Fruit fly (Drosophila melanogaster) whole organism, embryonic: ENCODE results near the gene Dup99B.
A peak's percentile ranks its signal among the peaks of the same experiment; 100 is the strongest.

ENCODE experiments used
- Asciz ChIP-seq: fragments of 200-800 bp; sonication (Bioruptor generic); optimal IDR thresholded peaks from 2 replicates; lab custom pipeline; 2017; ENCODE audit warnings: missing biosample characterization, mild to moderate bottlenecking, missing genetic modification characterization, missing genetic modification reagents
- Atf-2 ChIP-seq: fragments of 200-800 bp; sonication (Bioruptor generic); optimal IDR thresholded peaks from 2 replicates; lab custom pipeline; 2016; ENCODE audit warnings: missing biosample characterization, missing genetic modification characterization
- B-H1 ChIP-seq: fragments of 200-800 bp; sonication (Bioruptor generic); IDR thresholded peaks from 3 replicates; pipeline ENCODE4 v1.3.6; 2022; ENCODE audit warnings: missing biosample characterization, missing genetic modification characterization
- BEAF-32 ChIP-seq: fragments of 200-800 bp; sonication (Bioruptor generic); optimal IDR thresholded peaks from 3 replicates; lab custom pipeline; 2017; ENCODE audit warnings: missing biosample characterization, missing genetic modification characterization, mild to moderate bottlenecking, moderate library complexity, missing genetic modification reagents
- CG11560 ChIP-seq: fragments of 200-800 bp; sonication (Bioruptor generic); IDR thresholded peaks from 3 replicates; pipeline ENCODE4 v1.3.6; 2022; ENCODE audit warnings: missing biosample characterization, missing genetic modification characterization
- CG12299 ChIP-seq: fragments of 200-800 bp; sonication (Bioruptor generic); optimal IDR thresholded peaks from 2 replicates; lab custom pipeline; 2018; ENCODE audit warnings: missing biosample characterization, mild to moderate bottlenecking, missing genetic modification characterization
- CG14667 ChIP-seq: fragments of 200-800 bp; sonication (Bioruptor generic); IDR thresholded peaks from 2 replicates; pipeline ENCODE4 v1.3.6; 2022; ENCODE audit warnings: missing biosample characterization, missing genetic modification characterization
- CG15269 ChIP-seq: fragments of 200-800 bp; sonication (Bioruptor generic); optimal IDR thresholded peaks from 2 replicates; lab custom pipeline; 2018; ENCODE audit warnings: missing biosample characterization, mild to moderate bottlenecking, missing genetic modification characterization, moderate library complexity
- CG17568 ChIP-seq: fragments of 200-800 bp; sonication (Bioruptor generic); optimal IDR thresholded peaks from 2 replicates; lab custom pipeline; 2018; ENCODE audit warnings: missing biosample characterization, mild to moderate bottlenecking, missing genetic modification characterization, moderate library complexity
- CG2120 ChIP-seq: fragments of 200-800 bp; sonication (Bioruptor generic); optimal IDR thresholded peaks from 3 replicates; lab custom pipeline; 2016; ENCODE audit warnings: missing biosample characterization, missing genetic modification characterization
- CG2678 ChIP-seq: fragments of 200-800 bp; sonication (Bioruptor generic); optimal IDR thresholded peaks from 3 replicates; lab custom pipeline; 2019; ENCODE audit warnings: missing biosample characterization, mild to moderate bottlenecking, missing genetic modification characterization, moderate library complexity
- CG2889 ChIP-seq: fragments of 200-800 bp; sonication (Bioruptor generic); IDR thresholded peaks from 3 replicates; pipeline ENCODE4 v1.3.6; 2022; ENCODE audit warnings: missing biosample characterization, missing genetic modification characterization
- CG32532 ChIP-seq: fragments of 200-800 bp; sonication (Bioruptor generic); IDR thresholded peaks from 2 replicates; pipeline ENCODE4 v1.3.6; 2022; ENCODE audit warnings: missing biosample characterization, missing genetic modification characterization
- CG6175 ChIP-seq: fragments of 200-800 bp; sonication (Bioruptor generic); IDR thresholded peaks from 3 replicates; pipeline ENCODE4 v1.3.6; 2022; ENCODE audit warnings: missing biosample characterization, missing genetic modification characterization
- CG7271 ChIP-seq: fragments of 200-800 bp; sonication (Bioruptor generic); optimal IDR thresholded peaks from 2 replicates; lab custom pipeline; 2018; ENCODE audit warnings: missing biosample characterization, mild to moderate bottlenecking, missing genetic modification characterization, moderate library complexity
- CG8478 ChIP-seq: fragments of >200 bp; optimal IDR thresholded peaks from 2 replicates; lab custom pipeline; 2018
- CG9727 ChIP-seq: fragments of 200-800 bp; sonication (Bioruptor generic); optimal IDR thresholded peaks from 3 replicates; lab custom pipeline; 2017; ENCODE audit warnings: missing biosample characterization, mild to moderate bottlenecking, missing genetic modification characterization
- Drgx ChIP-seq: fragments of 200-800 bp; sonication (Bioruptor generic); IDR thresholded peaks from 2 replicates; pipeline ENCODE4 v1.3.6; 2022; ENCODE audit warnings: missing biosample characterization, missing genetic modification characterization
- E2f2 ChIP-seq: fragments of 200-800 bp; sonication (Bioruptor generic); IDR thresholded peaks from 2 replicates; pipeline ENCODE4 v1.3.6; 2022; ENCODE audit warnings: missing biosample characterization, missing genetic modification characterization
- Fer1 ChIP-seq: fragments of 200-800 bp; sonication (Bioruptor generic); optimal IDR thresholded peaks from 2 replicates; lab custom pipeline; 2017; ENCODE audit warnings: missing biosample characterization, mild to moderate bottlenecking, missing genetic modification characterization
- HLH3B ChIP-seq: fragments of 200-800 bp; sonication (Bioruptor generic); IDR thresholded peaks from 2 replicates; pipeline ENCODE4 v1.3.6; 2022; ENCODE audit warnings: missing biosample characterization, missing genetic modification characterization
- Hey ChIP-seq: fragments of 200-800 bp; sonication (Bioruptor generic); optimal IDR thresholded peaks from 3 replicates; lab custom pipeline; 2018; ENCODE audit warnings: missing biosample characterization, mild to moderate bottlenecking, missing genetic modification characterization
- Nf-YA ChIP-seq: fragments of 200-800 bp; sonication (Bioruptor generic); IDR thresholded peaks from 2 replicates; pipeline ENCODE4 v1.3.6; 2022; ENCODE audit warnings: missing biosample characterization, missing genetic modification characterization
- Optix ChIP-seq: fragments of 200-800 bp; sonication (Bioruptor generic); IDR thresholded peaks from 3 replicates; pipeline ENCODE4 v1.3.6; 2022; ENCODE audit warnings: missing biosample characterization, missing genetic modification characterization
- Rx ChIP-seq: fragments of 200-800 bp; sonication (Bioruptor generic); IDR thresholded peaks from 2 replicates; pipeline ENCODE4 v1.3.6; 2022; ENCODE audit warnings: missing biosample characterization, missing genetic modification characterization
- Tbp ChIP-seq: fragments of >200 bp; optimal IDR thresholded peaks from 2 replicates; lab custom pipeline; 2018; ENCODE audit warnings: missing biosample characterization, missing genetic modification characterization
- Xrp1 ChIP-seq: fragments of 200-800 bp; sonication (Bioruptor generic); IDR thresholded peaks from 2 replicates; pipeline ENCODE4 v1.3.6; 2022; ENCODE audit warnings: missing biosample characterization, missing genetic modification characterization
- ab ChIP-seq: fragments of 200-800 bp; sonication (Bioruptor generic); optimal IDR thresholded peaks from 2 replicates; lab custom pipeline; 2016; ENCODE audit warnings: missing biosample characterization, missing genetic modification characterization
- ato ChIP-seq: fragments of 200-800 bp; sonication (Bioruptor generic); IDR thresholded peaks from 2 replicates; pipeline ENCODE4 v1.3.6; 2022; ENCODE audit warnings: missing biosample characterization, missing genetic modification characterization; ENCODE audit not compliant: partially characterized antibody
- crol ChIP-seq: fragments of 200-800 bp; sonication (Bioruptor generic); IDR thresholded peaks from 2 replicates; pipeline ENCODE4 v1.3.6; 2022; ENCODE audit warnings: missing biosample characterization, missing genetic modification characterization
- danr ChIP-seq: fragments of 200-800 bp; sonication (Bioruptor generic); IDR thresholded peaks from 2 replicates; pipeline ENCODE4 v1.3.6; 2022; ENCODE audit warnings: missing biosample characterization, missing genetic modification characterization
- emc ChIP-seq: fragments of 200-800 bp; sonication (Bioruptor generic); optimal IDR thresholded peaks from 2 replicates; lab custom pipeline; 2016; ENCODE audit warnings: missing biosample characterization, missing genetic modification characterization
- fd3F ChIP-seq: fragments of 200-800 bp; sonication (Bioruptor generic); optimal IDR thresholded peaks from 2 replicates; lab custom pipeline; 2018; ENCODE audit warnings: missing biosample characterization, mild to moderate bottlenecking, missing genetic modification characterization, moderate library complexity
- gcm2 ChIP-seq: fragments of 200-800 bp; sonication (Bioruptor generic); optimal IDR thresholded peaks from 2 replicates; lab custom pipeline; 2016; ENCODE audit warnings: missing biosample characterization, missing genetic modification characterization
- gem ChIP-seq: fragments of 200-800 bp; sonication (Bioruptor generic); optimal IDR thresholded peaks from 2 replicates; lab custom pipeline; 2019; ENCODE audit warnings: missing biosample characterization, mild to moderate bottlenecking, missing genetic modification characterization, moderate library complexity
- gfzf ChIP-seq: fragments of 200-800 bp; sonication (Bioruptor generic); optimal IDR thresholded peaks from 2 replicates; lab custom pipeline; 2016; ENCODE audit warnings: missing biosample characterization, mild to moderate bottlenecking, missing genetic modification characterization, moderate library complexity
- insv ChIP-seq, 2 experiments: fragments of 200-800 bp; sonication (Bioruptor generic); optimal IDR thresholded peaks; 3 replicates each; lab custom pipeline; 2016 to 2018; ENCODE audit warnings: missing biosample characterization in 2 of 2, missing genetic modification characterization in 2 of 2
- lab ChIP-seq: fragments of 200-800 bp; sonication (Bioruptor generic); optimal IDR thresholded peaks from 3 replicates; lab custom pipeline; 2017; ENCODE audit warnings: missing biosample characterization, missing genetic modification characterization, mild to moderate bottlenecking, moderate library complexity, missing genetic modification reagents
- mirr ChIP-seq: fragments of 200-800 bp; sonication (Bioruptor generic); optimal IDR thresholded peaks from 3 replicates; lab custom pipeline; 2018; ENCODE audit warnings: missing biosample characterization, mild to moderate bottlenecking, missing genetic modification characterization
- nerfin-1 ChIP-seq: fragments of 200-800 bp; sonication (Bioruptor generic); optimal IDR thresholded peaks from 3 replicates; lab custom pipeline; 2019; ENCODE audit warnings: missing biosample characterization, mild to moderate bottlenecking, missing genetic modification characterization, moderate library complexity
- nom ChIP-seq: fragments of 200-800 bp; sonication (Bioruptor generic); optimal IDR thresholded peaks from 2 replicates; lab custom pipeline; 2017; ENCODE audit warnings: missing biosample characterization, missing genetic modification characterization, mild to moderate bottlenecking, moderate library complexity, missing genetic modification reagents
- org-1 ChIP-seq: fragments of 200-800 bp; sonication (Bioruptor generic); optimal IDR thresholded peaks from 2 replicates; lab custom pipeline; 2017; ENCODE audit warnings: missing biosample characterization, missing genetic modification characterization
- row ChIP-seq: fragments of 200-800 bp; sonication (Bioruptor generic); IDR thresholded peaks from 3 replicates; pipeline ENCODE4 v1.3.6; 2022; ENCODE audit warnings: missing biosample characterization, missing genetic modification characterization
- slbo ChIP-seq: fragments of 200-800 bp; sonication (Bioruptor generic); IDR thresholded peaks from 2 replicates; pipeline ENCODE4 v1.3.6; 2022; ENCODE audit warnings: missing biosample characterization, missing genetic modification characterization
- stc ChIP-seq: fragments of 200-800 bp; sonication (Bioruptor generic); IDR thresholded peaks from 2 replicates; pipeline ENCODE4 v1.3.6; 2022; ENCODE audit warnings: missing biosample characterization, missing genetic modification characterization
- tio ChIP-seq: fragments of 200-800 bp; sonication (Bioruptor generic); optimal IDR thresholded peaks from 2 replicates; lab custom pipeline; 2017; ENCODE audit warnings: missing biosample characterization, missing genetic modification characterization, inconsistent platforms
- tna ChIP-seq: fragments of 200-800 bp; sonication (Bioruptor generic); IDR thresholded peaks from 2 replicates; pipeline ENCODE4 v1.3.6; 2022; ENCODE audit warnings: missing biosample characterization, missing genetic modification characterization; ENCODE audit not compliant: partially characterized antibody
- trem ChIP-seq: fragments of 200-800 bp; optimal IDR thresholded peaks from 3 replicates; lab custom pipeline; 2019; ENCODE audit warnings: missing biosample characterization, mild to moderate bottlenecking, missing genetic modification characterization, moderate library complexity
- unc-4 ChIP-seq: fragments of 200-800 bp; sonication (Bioruptor generic); IDR thresholded peaks from 2 replicates; pipeline ENCODE4 v1.3.6; 2022; ENCODE audit warnings: missing biosample characterization, missing genetic modification characterization; ENCODE audit not compliant: partially characterized antibody
- vfl ChIP-seq: fragments of 200-800 bp; sonication (Bioruptor generic); optimal IDR thresholded peaks from 2 replicates; lab custom pipeline; 2016; ENCODE audit warnings: missing biosample characterization, missing genetic modification characterization
- wdn ChIP-seq: fragments of 200-800 bp; sonication (Bioruptor generic); IDR thresholded peaks from 2 replicates; pipeline ENCODE4 v1.3.6; 2022; ENCODE audit warnings: missing biosample characterization, missing genetic modification characterization
- z ChIP-seq: fragments of 200-800 bp; sonication (Bioruptor generic); IDR thresholded peaks from 3 replicates; pipeline ENCODE4 v1.3.6; 2022; ENCODE audit warnings: missing biosample characterization, missing genetic modification characterization
- zfh2 ChIP-seq: fragments of 200-800 bp; sonication (Bioruptor generic); optimal IDR thresholded peaks from 2 replicates; lab custom pipeline; 2016; ENCODE audit warnings: missing biosample characterization, missing genetic modification characterization

The Dup99B gene

DNA sequence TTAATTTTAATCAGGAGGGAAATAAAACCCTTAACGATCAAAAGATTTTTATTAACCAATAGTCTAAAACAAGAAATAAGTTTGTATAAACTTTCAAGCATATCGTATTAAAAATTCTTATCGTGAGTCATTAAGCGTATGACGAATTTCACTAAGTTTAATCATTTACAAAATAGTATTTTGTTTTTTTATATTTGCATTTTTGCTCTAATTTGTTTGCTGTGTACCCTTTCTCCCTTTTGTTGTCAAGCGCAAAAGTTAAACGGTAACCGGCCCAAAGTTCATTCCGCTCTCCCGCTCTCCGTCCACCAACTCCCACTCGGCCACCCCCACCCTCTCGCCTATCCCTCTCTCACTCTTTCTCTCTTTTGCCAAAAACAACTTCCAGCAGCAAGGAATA, 48.6 kb upstream of the Dup99B start:
- TF ChIP-seq CG2120 (peak; percentile 18), tna (GFP tag; lab: Robert Waterston, UW) (no peak), gcm2 (GFP tag; lab: Kevin White, UChicago) (no peak), CG14667 (GFP tag; lab: Robert Waterston, UW) (no peak), nom (GFP tag; lab: Kevin White, UChicago) (no peak), HLH3B (GFP tag; lab: Robert Waterston, UW) (0 out of 2 replicates have a peak, but pooled peaks have one; percentile 28), row (GFP tag; lab: Robert Waterston, UW) (0 out of 3 replicates have a peak, but pooled peaks have one; percentile 11), Atf-2 (GFP tag; lab: Kevin White, UChicago) (no peak), danr (GFP tag; lab: Robert Waterston, UW) (no peak), CG11560 (no peak), CG9727 (GFP tag; lab: Kevin White, UChicago) (no peak), Xrp1 (GFP tag; lab: Robert Waterston, UW) (no peak), Rx (GFP tag; lab: Robert Waterston, UW) (0 out of 2 replicates have a peak, but pooled peaks have one; percentile 3), fd3F (GFP tag; lab: Kevin White, UChicago) (no peak), gem (tag; lab: Kevin White, UChicago) (peak; percentile 24), Hey (no peak), ato (no peak), nerfin-1 (no peak), CG32532 (peak; percentile 39; the same call in 1 of the 2 replicates), Drgx (GFP tag; lab: Robert Waterston, UW) (peak; percentile 6; the same call in 1 of the 2 replicates), wdn (GFP tag; lab: Robert Waterston, UW) (no peak), zfh2 (GFP tag; lab: Kevin White, UChicago) (no peak), z (no peak), Optix (GFP tag; lab: Robert Waterston, UW) (no peak), crol (GFP tag; lab: Robert Waterston, UW) (0 out of 2 replicates have a peak, but pooled peaks have one; percentile 21), slbo (GFP tag; lab: Robert Waterston, UW) (peak; percentile 55; the same call in 1 of the 2 replicates)

DNA sequence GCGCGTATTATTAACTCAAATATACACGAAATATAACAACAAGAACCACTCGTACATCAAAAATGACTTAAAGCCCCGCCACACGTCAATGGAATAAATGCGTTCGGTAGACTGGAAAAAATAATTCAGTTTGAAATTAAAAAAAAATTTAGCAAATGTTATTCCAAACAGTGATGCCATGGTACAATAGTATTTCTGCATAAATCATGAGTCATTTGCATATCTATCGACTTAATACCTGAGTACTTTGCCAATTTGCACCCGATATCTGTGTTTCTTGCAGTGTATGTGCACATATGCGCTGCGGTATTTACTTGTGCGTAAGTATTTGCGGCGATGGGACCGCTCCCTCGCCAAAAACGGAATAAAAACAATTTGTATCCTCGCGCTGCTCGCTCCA, 48.0 kb upstream of the Dup99B start:
- no peak for TF ChIP-seq unc-4 (GFP tag; lab: Robert Waterston, UW)
- TF ChIP-seq CG6175 (GFP tag; lab: Robert Waterston, UW): no peak
- TF ChIP-seq CG7271: no peak
- no peak for TF ChIP-seq CG8478 (lab: Kevin White, UChicago)
- peak; percentile 9 for TF ChIP-seq lab (GFP tag; lab: Kevin White, UChicago)
- TF ChIP-seq Nf-YA (GFP tag; lab: Robert Waterston, UW): no peak
- no peak for TF ChIP-seq mirr (GFP tag; lab: Kevin White, UChicago)
- no peak for TF ChIP-seq insv (GFP tag; optimal IDR thresholded peaks at IDR 0.05; lab: Kevin White, UChicago)
- TF ChIP-seq CG15269 (tag; lab: Kevin White, UChicago): peak; percentile 19
- no peak for TF ChIP-seq CG12299 (tag; lab: Kevin White, UChicago)
- TF ChIP-seq CG2889 (GFP tag; lab: Robert Waterston, UW): no peak
- no peak for TF ChIP-seq vfl (GFP tag; lab: Kevin White, UChicago)
- no peak for TF ChIP-seq gfzf (GFP tag; lab: Kevin White, UChicago)
- TF ChIP-seq Tbp (GFP tag; lab: Kevin White, UChicago): no peak
- no peak for TF ChIP-seq trem
- peak; percentile 31 for TF ChIP-seq tio
- TF ChIP-seq CG17568 (GFP tag; lab: Kevin White, UChicago): no peak
- TF ChIP-seq B-H1 (GFP tag; lab: Robert Waterston, UW): no peak
- TF ChIP-seq Asciz (GFP tag; lab: Kevin White, UChicago): no peak
- TF ChIP-seq BEAF-32 (GFP tag; lab: Kevin White, UChicago): no peak
- 0 out of 2 replicates have a peak, but pooled peaks have one; percentile 10 for TF ChIP-seq E2f2
- peak; percentile 25 for TF ChIP-seq CG2678 (tag; lab: Kevin White, UChicago)
- peak; percentile 34 for TF ChIP-seq ab (GFP tag; lab: Kevin White, UChicago)
- TF ChIP-seq emc (GFP tag; lab: Kevin White, UChicago): no peak
- no peak for TF ChIP-seq org-1
- no peak for TF ChIP-seq Fer1 (GFP tag; lab: Kevin White, UChicago)
- TF ChIP-seq stc: peak; percentile 26; the same call in 1 of the 2 replicates
